Fruit fly (Drosophila melanogaster): ENCODE data around the gene CG32277.

The CG32277 gene

dm6 chr3L:3249997-3250774, 44.9 kb upstream of the CG32277 start:
- TF ChIP-seq Rel (GFP tag; optimal IDR thresholded peaks at IDR 0.05) (no peak), Rel (tag; optimal IDR thresholded peaks at IDR 0.05) (no peak), Vsx2 (GFP tag; optimal IDR thresholded peaks at IDR 0.05; ENCODE audit: partially characterized antibody) (no peak), N (GFP tag; optimal IDR thresholded peaks at IDR 0.05) (no peak), Jra (GFP tag; optimal IDR thresholded peaks at IDR 0.05) (no peak), Mio (GFP tag; optimal IDR thresholded peaks at IDR 0.05) (no peak), rgr (GFP tag; optimal IDR thresholded peaks at IDR 0.05) (peak; percentile 27), h (GFP tag; optimal IDR thresholded peaks at IDR 0.05) (no peak), foxo (GFP tag; optimal IDR thresholded peaks at IDR 0.05) (peak in 1 of 2 experiments; percentile 57), Abd-B (GFP tag; optimal IDR thresholded peaks at IDR 0.05) (no peak), Sp1 (GFP tag; optimal IDR thresholded peaks at IDR 0.05) (no peak), HLH106 (tag; optimal IDR thresholded peaks at IDR 0.05) (peak; percentile 27), Myc (optimal IDR thresholded peaks at IDR 0.05) (no peak), CG32264 (GFP tag; optimal IDR thresholded peaks at IDR 0.05) (no peak), woc (GFP tag; optimal IDR thresholded peaks at IDR 0.05) (no peak), dsf (GFP tag; optimal IDR thresholded peaks at IDR 0.05; ENCODE audit: borderline replicate concordance) (no peak), brk (GFP tag; optimal IDR thresholded peaks at IDR 0.05) (peak; percentile 36), jim (GFP tag; optimal IDR thresholded peaks at IDR 0.05) (no peak), Hr83 (GFP tag; optimal IDR thresholded peaks at IDR 0.05; ENCODE audit: poor library complexity, severe bottlenecking) (peak; percentile 79), dl (GFP tag; optimal IDR thresholded peaks at IDR 0.05; ENCODE audit: insufficient read depth in 1 of 2, partially characterized antibody in 2 of 2) (no peak), sage (GFP tag; optimal IDR thresholded peaks at IDR 0.05) (no peak), tai (GFP tag; optimal IDR thresholded peaks at IDR 0.05) (peak; percentile 53), lola (GFP tag; optimal IDR thresholded peaks at IDR 0.05) (no peak), Hr78 (GFP tag; optimal IDR thresholded peaks at IDR 0.05) (no peak), OdsH (GFP tag; optimal IDR thresholded peaks at IDR 0.05) (peak; percentile 49), Hnf4 (GFP tag; optimal IDR thresholded peaks at IDR 0.05) (peak; percentile 46), usp (GFP tag; optimal IDR thresholded peaks at IDR 0.05) (no peak), dmrt93B (GFP tag; optimal IDR thresholded peaks at IDR 0.05) (peak; percentile 2), GATAd (GFP tag; optimal IDR thresholded peaks at IDR 0.05) (no peak), pan (optimal IDR thresholded peaks at IDR 0.05) (no peak), psq (GFP tag; optimal IDR thresholded peaks at IDR 0.05) (peak; percentile 19), fru (GFP tag; optimal IDR thresholded peaks at IDR 0.05) (no peak), ey (GFP tag; optimal IDR thresholded peaks at IDR 0.05) (no peak), sv (GFP tag; optimal IDR thresholded peaks at IDR 0.05) (peak; percentile 97), br (GFP tag; optimal IDR thresholded peaks at IDR 0.05) (no peak), CrebA (GFP tag; optimal IDR thresholded peaks at IDR 0.05; ENCODE audit: borderline replicate concordance) (no peak), CG9705 (GFP tag; optimal IDR thresholded peaks at IDR 0.05) (no peak), Dif (GFP tag; optimal IDR thresholded peaks at IDR 0.05; ENCODE audit: partially characterized antibody) (peak; percentile 15), Dfd (GFP tag; optimal IDR thresholded peaks at IDR 0.05) (no peak)

DNA sequence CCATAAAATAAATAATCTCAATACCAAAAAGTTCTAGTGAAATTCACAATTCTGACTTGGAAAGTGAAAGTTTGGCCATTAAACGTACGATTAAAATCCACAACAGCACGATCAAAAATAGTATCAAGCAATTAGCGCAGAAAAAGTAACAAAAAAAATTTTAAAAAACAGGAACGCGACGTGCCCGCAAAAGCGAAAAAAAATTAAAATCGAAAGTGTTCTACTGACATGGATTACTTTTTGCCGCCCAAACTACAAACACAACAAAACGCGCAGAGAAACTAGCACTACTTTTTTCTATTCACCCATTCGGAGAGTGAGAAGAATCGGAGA, 44.4 kb upstream of the CG32277 start:
- TF ChIP-seq N (GFP tag; optimal IDR thresholded peaks at IDR 0.05), result no peak
- TF ChIP-seq Hr83 (GFP tag; optimal IDR thresholded peaks at IDR 0.05; ENCODE audit: poor library complexity, severe bottlenecking), result peak; percentile 82

All from whole organism, wandering third instar larva.